Fruit fly (Drosophila melanogaster) S2 (cell line): Measurements from ENCODE around the gene CG4009.
A peak's percentile ranks its signal among the peaks of the same experiment; 100 is the strongest.

ENCODE experiments used
- CG8478 ChIP-seq: fragments of >200 bp; optimal IDR thresholded peaks from 2 replicates; lab custom pipeline; 2018
- CTCF ChIP-seq, 2 experiments: fragments of >200 bp; optimal IDR thresholded peaks; 2 replicates each; lab custom pipeline; 2018

The CG4009 gene

dm6 chr3R:17043570-17043923, 7.7 kb upstream of the CG4009 start:
- no peak for TF ChIP-seq CTCF (optimal IDR thresholded peaks at IDR 0.05; lab: Kevin White, UChicago)
- no peak for TF ChIP-seq CG8478 (lab: Kevin White, UChicago)

dm6 chr3R:17042838-17043569, 7.2 kb upstream of the CG4009 start, which contains the start of the genes bdwf and Patr-1:
Gene bdwf (minus strand): TSS chr3R:17043136.
Gene Patr-1 (plus strand): TSS chr3R:17043564.
- TF ChIP-seq CG8478 (lab: Kevin White, UChicago) (no peak), CTCF (optimal IDR thresholded peaks at IDR 0.05; lab: Kevin White, UChicago) (no peak)

dm6 chr3R:17039993-17040807, 4.4 kb upstream of the CG4009 start, which contains the start of the genes CG18213 and Trm7-32:
Gene CG18213 (minus strand): TSS chr3R:17040203.
Gene Trm7-32 (plus strand): TSS chr3R:17040682.
- TF ChIP-seq CTCF (optimal IDR thresholded peaks at IDR 0.05; lab: Kevin White, UChicago) = peak in 1 of 2 experiments; percentile 17
- no peak for TF ChIP-seq CG8478 (lab: Kevin White, UChicago)

- TF ChIP-seq CG8478 (lab: Kevin White, UChicago) (no peak), CTCF (optimal IDR thresholded peaks at IDR 0.05; lab: Kevin White, UChicago) (no peak)
These were observed 4.3 kb downstream of the CG4009 start, which contains the start of gene CG31268 for dm6 chr3R:17031502-17031901. Gene CG31268 (plus strand): TSS chr3R:17031802.

dm6 chr3R:17029796-17030195, 6.0 kb downstream of the CG4009 start:
- TF ChIP-seq CTCF (optimal IDR thresholded peaks at IDR 0.05; lab: Kevin White, UChicago) (no peak), CG8478 (lab: Kevin White, UChicago) (no peak)

- TF ChIP-seq CTCF (optimal IDR thresholded peaks at IDR 0.05; lab: Kevin White, UChicago) (no peak), CG8478 (lab: Kevin White, UChicago) (no peak)
These were observed 7.5 kb downstream of the CG4009 start, which contains the start of gene CG5225 for dm6 chr3R:17028393-17028792. Gene CG5225 (plus strand): TSS chr3R:17028693.

dm6 chr3R:17020956-17021355, 14.9 kb downstream of the CG4009 start, which contains the start of gene Adsl:
Gene Adsl (minus strand): TSS chr3R:17021120.
- TF ChIP-seq CTCF (optimal IDR thresholded peaks at IDR 0.05; lab: Kevin White, UChicago) = no peak
- no peak for TF ChIP-seq CG8478 (lab: Kevin White, UChicago)

- TF ChIP-seq CG8478 (lab: Kevin White, UChicago) (no peak), CTCF (optimal IDR thresholded peaks at IDR 0.05; lab: Kevin White, UChicago) (no peak)
These were observed 16.8 kb downstream of the CG4009 start for dm6 chr3R:17018902-17019527.

dm6 chr3R:17016193-17016592, 19.7 kb downstream of the CG4009 start:
- TF ChIP-seq CG8478 (lab: Kevin White, UChicago) = no peak
- no peak for TF ChIP-seq CTCF (optimal IDR thresholded peaks at IDR 0.05; lab: Kevin White, UChicago)

- TF ChIP-seq CG8478 (lab: Kevin White, UChicago) (no peak), CTCF (optimal IDR thresholded peaks at IDR 0.05; lab: Kevin White, UChicago) (no peak)
These were observed 21.6 kb downstream of the CG4009 start, which contains the start of gene Pxd for dm6 chr3R:17014276-17014675. Gene Pxd (plus strand): TSS chr3R:17014576.

dm6 chr3R:17008675-17009022, 27.2 kb downstream of the CG4009 start:
- no peak for TF ChIP-seq CTCF (optimal IDR thresholded peaks at IDR 0.05; lab: Kevin White, UChicago)

- TF ChIP-seq CTCF (optimal IDR thresholded peaks at IDR 0.05; lab: Kevin White, UChicago) (no peak), CG8478 (lab: Kevin White, UChicago) (no peak)
These were observed 27.7 kb downstream of the CG4009 start, which contains the start of gene CG8907 for dm6 chr3R:17008018-17008674. Gene CG8907 (plus strand): TSS chr3R:17008269.

- no peak for TF ChIP-seq CTCF (optimal IDR thresholded peaks at IDR 0.05; lab: Kevin White, UChicago)
- TF ChIP-seq CG8478 (lab: Kevin White, UChicago) = no peak
These were observed 28.5 kb downstream of the CG4009 start for dm6 chr3R:17007336-17007735.

dm6 chr3R:17003468-17003867, 32.4 kb downstream of the CG4009 start:
- no peak for TF ChIP-seq CTCF (optimal IDR thresholded peaks at IDR 0.05; lab: Kevin White, UChicago)
- no peak for TF ChIP-seq CG8478 (lab: Kevin White, UChicago)
